Fruit fly (Drosophila melanogaster) S2 (cell line): ENCODE measurements around the gene NetB.

Source experiments
- CG8478 ChIP-seq: fragments of >200 bp; optimal IDR thresholded peaks from 2 replicates; lab custom pipeline; 2018
- CTCF ChIP-seq, 2 experiments: fragments of >200 bp; optimal IDR thresholded peaks; 2 replicates each; lab custom pipeline; 2018

dm6 chrX:14750448-14750847 is 1.3 kb upstream of the NetB start:
- TF ChIP-seq CG8478 (no peak), CTCF (optimal IDR thresholded peaks at IDR 0.05; lab: Kevin White, UChicago) (no peak)
